Worm (Caenorhabditis elegans) whole organism, L1 larva: ENCODE data around the gene R01E6.2.
A peak's percentile ranks its signal among the peaks of the same experiment; 100 is the strongest.

Source experiments
- C04F5.9 ChIP-seq: sonication (generic microtip); optimal IDR thresholded peaks from 2 replicates; lab custom pipeline; 2016; ENCODE audit warnings: missing genetic modification characterization, missing compliant biosample characterization
- C34B4.2 ChIP-seq: sonication (generic microtip); optimal IDR thresholded peaks from 2 replicates; lab custom pipeline; 2017; ENCODE audit warnings: mild to moderate bottlenecking, missing genetic modification characterization, missing compliant biosample characterization
- Y116A8C.19 ChIP-seq: sonication (generic microtip); optimal IDR thresholded peaks from 2 replicates; lab custom pipeline; 2016; ENCODE audit warnings: missing compliant biosample characterization, missing genetic modification characterization, borderline replicate concordance
- ama-1 ChIP-seq: fragments of 150-350 bp; optimal IDR thresholded peaks from 2 replicates; lab custom pipeline; 2014
- blmp-1 ChIP-seq: fragments of 150-350 bp; optimal IDR thresholded peaks from 2 replicates; lab custom pipeline; 2014; ENCODE audit warnings: missing biosample characterization, missing genetic modification characterization
- ceh-8 ChIP-seq: fragments of 200-800 bp; sonication (Bioruptor generic); optimal IDR thresholded peaks from 2 replicates; lab custom pipeline; 2018; ENCODE audit warnings: mild to moderate bottlenecking, missing genetic modification characterization, moderate library complexity, missing compliant biosample characterization
- ceh-88 ChIP-seq: fragments of 200-800 bp; sonication (Bioruptor generic); IDR thresholded peaks from 2 replicates; pipeline ENCODE4 v1.3.6; 2022; ENCODE audit warnings: missing genetic modification characterization, missing compliant biosample characterization
- dsc-1 ChIP-seq: sonication (generic microtip); optimal IDR thresholded peaks from 2 replicates; lab custom pipeline; 2016; ENCODE audit warnings: mild to moderate bottlenecking, missing genetic modification characterization, missing compliant biosample characterization
- egl-27 ChIP-seq, 2 experiments: fragments of 150-350 bp in 1 of 2; sonication (generic microtip); optimal IDR thresholded peaks; 3 replicates each; lab custom pipeline; 2017 to 2018; ENCODE audit warnings: missing biosample characterization in 2 of 2, missing genetic modification characterization in 2 of 2, missing genetic modification reagents in 2 of 2
- fkh-10 ChIP-seq: sonication (generic microtip); optimal IDR thresholded peaks from 2 replicates; lab custom pipeline; 2017; ENCODE audit warnings: missing biosample characterization, missing genetic modification reagents, missing genetic modification characterization
- fkh-4 ChIP-seq: sonication (generic microtip); optimal IDR thresholded peaks from 2 replicates; lab custom pipeline; 2016; ENCODE audit warnings: missing compliant biosample characterization, missing genetic modification characterization, borderline replicate concordance
- fos-1 ChIP-seq: fragments of 150-350 bp; optimal IDR thresholded peaks from 2 replicates; lab custom pipeline; 2014; ENCODE audit warnings: missing biosample characterization, missing genetic modification characterization
- grh-1 ChIP-seq: fragments of 200-800 bp; sonication (Bioruptor generic); IDR thresholded peaks from 2 replicates; pipeline ENCODE4 v1.3.6; 2022; ENCODE audit warnings: missing genetic modification reagents, missing genetic modification characterization, missing compliant biosample characterization
- hlh-17 ChIP-seq: fragments of 200-800 bp; sonication (Bioruptor generic); optimal IDR thresholded peaks from 2 replicates; lab custom pipeline; 2018; ENCODE audit warnings: missing genetic modification characterization, mild to moderate bottlenecking, missing compliant biosample characterization, moderate library complexity, borderline replicate concordance
- hlh-4 ChIP-seq: sonication (generic microtip); optimal IDR thresholded peaks from 2 replicates; lab custom pipeline; 2016; ENCODE audit warnings: mild to moderate bottlenecking, missing genetic modification characterization, missing compliant biosample characterization
- hpl-2 ChIP-seq: fragments of 150-350 bp; optimal IDR thresholded peaks from 2 replicates; lab custom pipeline; 2014; ENCODE audit warnings: missing biosample characterization, missing genetic modification reagents, missing genetic modification characterization
- jun-1 ChIP-seq: fragments of 150-350 bp; optimal IDR thresholded peaks from 2 replicates; lab custom pipeline; 2014; ENCODE audit warnings: missing biosample characterization, missing genetic modification reagents, missing genetic modification characterization
- lin-14 ChIP-seq: fragments of 200-800 bp; sonication (Bioruptor generic); optimal IDR thresholded peaks from 2 replicates; lab custom pipeline; 2018; ENCODE audit warnings: mild to moderate bottlenecking, missing genetic modification characterization, moderate library complexity, missing compliant biosample characterization
- lin-15B ChIP-seq: fragments of 150-350 bp; sonication (generic microtip); optimal IDR thresholded peaks from 3 replicates; lab custom pipeline; 2014; ENCODE audit warnings: missing biosample characterization, missing genetic modification characterization
- lin-39 ChIP-seq: fragments of 150-350 bp; optimal IDR thresholded peaks from 2 replicates; lab custom pipeline; 2014; ENCODE audit warnings: missing biosample characterization, missing genetic modification reagents, missing genetic modification characterization
- lir-3 ChIP-seq: sonication (generic microtip); optimal IDR thresholded peaks from 2 replicates; lab custom pipeline; 2016; ENCODE audit warnings: mild to moderate bottlenecking, missing genetic modification characterization, moderate library complexity, missing compliant biosample characterization; ENCODE audit not compliant: poor library complexity
- lsy-2 ChIP-seq, 2 experiments: fragments of 150-350 bp; optimal IDR thresholded peaks; 2 replicates each; lab custom pipeline; 2014; ENCODE audit warnings: missing biosample characterization in 2 of 2, missing genetic modification characterization in 2 of 2
- mef-2 ChIP-seq: fragments of 150-350 bp; optimal IDR thresholded peaks from 2 replicates; lab custom pipeline; 2014; ENCODE audit warnings: missing biosample characterization, missing genetic modification characterization
- nhr-12 ChIP-seq: sonication (generic microtip); optimal IDR thresholded peaks from 2 replicates; lab custom pipeline; 2017; ENCODE audit warnings: missing biosample characterization, missing genetic modification characterization
- nhr-19 ChIP-seq: fragments of 200-800 bp; sonication (Bioruptor generic); conservative IDR thresholded peaks from 2 replicates; pipeline ENCODE4 v1.3.6; 2022; ENCODE audit warnings: missing genetic modification characterization, missing compliant biosample characterization
- nhr-20 ChIP-seq: sonication (generic microtip); optimal IDR thresholded peaks from 2 replicates; lab custom pipeline; 2016; ENCODE audit warnings: mild to moderate bottlenecking, missing genetic modification characterization, missing compliant biosample characterization
- nhr-47 ChIP-seq: sonication (generic microtip); optimal IDR thresholded peaks from 2 replicates; lab custom pipeline; 2016; ENCODE audit warnings: mild to moderate bottlenecking, missing genetic modification characterization, moderate library complexity, missing compliant biosample characterization
- nhr-71 ChIP-seq: sonication (generic microtip); optimal IDR thresholded peaks from 2 replicates; lab custom pipeline; 2016; ENCODE audit warnings: mild to moderate bottlenecking, missing genetic modification characterization, moderate library complexity, missing compliant biosample characterization
- nhr-76 ChIP-seq: sonication (generic microtip); optimal IDR thresholded peaks from 2 replicates; lab custom pipeline; 2017; ENCODE audit warnings: missing biosample characterization, missing genetic modification characterization
- nhr-90 ChIP-seq: sonication (generic microtip); optimal IDR thresholded peaks from 2 replicates; lab custom pipeline; 2016; ENCODE audit warnings: mild to moderate bottlenecking, missing genetic modification characterization, missing compliant biosample characterization; ENCODE audit not compliant: poor library complexity
- pag-3 ChIP-seq: sonication (generic microtip); optimal IDR thresholded peaks from 2 replicates; lab custom pipeline; 2017; ENCODE audit warnings: missing genetic modification characterization, mild to moderate bottlenecking, missing compliant biosample characterization, antibody characterized with exemption, borderline replicate concordance; ENCODE audit not compliant: insufficient read depth
- pqm-1 ChIP-seq: sonication (generic microtip); optimal IDR thresholded peaks from 3 replicates; lab custom pipeline; 2017; ENCODE audit warnings: missing biosample characterization, missing genetic modification characterization
- rnt-1 ChIP-seq: sonication (generic microtip); optimal IDR thresholded peaks from 2 replicates; lab custom pipeline; 2016; ENCODE audit warnings: mild to moderate bottlenecking, missing genetic modification characterization, moderate library complexity, missing compliant biosample characterization
- snpc-4 ChIP-seq: fragments of 150-350 bp; optimal IDR thresholded peaks from 2 replicates; lab custom pipeline; 2014; ENCODE audit warnings: missing biosample characterization, missing genetic modification characterization
- swsn-7 ChIP-seq: sonication (generic microtip); optimal IDR thresholded peaks from 2 replicates; lab custom pipeline; 2016; ENCODE audit warnings: missing genetic modification characterization, missing compliant biosample characterization
- tbx-2 ChIP-seq: sonication (generic microtip); optimal IDR thresholded peaks from 2 replicates; lab custom pipeline; 2016; ENCODE audit warnings: missing genetic modification characterization, missing compliant biosample characterization
- unc-130 ChIP-seq: fragments of 150-350 bp; optimal IDR thresholded peaks from 2 replicates; lab custom pipeline; 2017; ENCODE audit warnings: missing biosample characterization, missing genetic modification characterization, inconsistent platforms
- unc-30 ChIP-seq: sonication (generic microtip); optimal IDR thresholded peaks from 2 replicates; lab custom pipeline; 2017; ENCODE audit warnings: missing biosample characterization, missing genetic modification characterization
- unc-62 ChIP-seq: fragments of 150-350 bp; optimal IDR thresholded peaks from 2 replicates; lab custom pipeline; 2014; ENCODE audit warnings: missing biosample characterization, missing genetic modification reagents, missing genetic modification characterization
- unc-86 ChIP-seq: sonication (generic microtip); optimal IDR thresholded peaks from 2 replicates; lab custom pipeline; 2016; ENCODE audit warnings: missing genetic modification characterization, missing compliant biosample characterization
- unc-98 ChIP-seq: fragments of 200-800 bp; sonication (Bioruptor generic); IDR thresholded peaks from 2 replicates; pipeline ENCODE4 v1.3.6; 2022; ENCODE audit warnings: missing genetic modification characterization, missing compliant biosample characterization
- vab-15 ChIP-seq: sonication (generic microtip); optimal IDR thresholded peaks from 2 replicates; lab custom pipeline; 2017; ENCODE audit warnings: missing genotype, mild to moderate bottlenecking, missing genetic modification characterization, missing compliant biosample characterization

R01E6.2 gene

DNA sequence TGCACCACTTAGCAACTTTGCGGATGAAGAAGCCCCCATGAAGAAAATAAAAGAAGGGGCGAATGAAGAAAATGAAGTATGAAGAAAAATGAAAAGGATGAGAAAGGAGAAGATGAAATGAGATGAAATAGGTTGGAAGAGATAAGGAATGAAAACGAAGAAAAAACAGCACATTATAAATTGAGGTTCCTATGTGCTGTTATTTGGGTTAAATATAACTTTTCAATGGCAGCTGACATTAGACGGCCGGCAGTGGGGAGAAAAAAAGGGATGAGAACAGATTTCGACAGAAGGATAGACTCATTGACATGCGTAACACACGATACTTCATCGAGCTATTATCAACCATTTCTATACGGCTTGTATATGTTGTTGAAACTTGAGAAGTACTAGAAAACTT, 4.4 kb downstream of the R01E6.2 start:
- TF ChIP-seq fkh-4 (tag; lab: Kevin White, UChicago) (no peak), swsn-7 (tag; lab: Kevin White, UChicago) (no peak), nhr-19 (peak; percentile 14), rnt-1 (peak; percentile 49), pqm-1 (tag; lab: Kevin White, UChicago) (no peak), vab-15 (tag; lab: Kevin White, UChicago) (no peak), hpl-2 (no peak), C34B4.2 (tag; lab: Kevin White, UChicago) (no peak), hlh-17 (GFP tag; lab: Kevin White, UChicago) (no peak), jun-1 (tag; lab: Kevin White, UChicago) (no peak), blmp-1 (tag; lab: Kevin White, UChicago) (peak; percentile 26), pag-3 (tag; lab: Kevin White, UChicago) (peak; percentile 62), mef-2 (tag; lab: Kevin White, UChicago) (peak; percentile 22), nhr-20 (tag; lab: Kevin White, UChicago) (peak; percentile 7), snpc-4 (tag; lab: Kevin White, UChicago) (no peak), lin-15B (tag; lab: Kevin White, UChicago) (no peak), unc-62 (no peak), lin-39 (tag; lab: Kevin White, UChicago) (peak; percentile 32), lsy-2 (tag; optimal IDR thresholded peaks at IDR 0.05; lab: Kevin White, UChicago) (peak in 1 of 2 experiments; percentile 9), unc-30 (tag; lab: Kevin White, UChicago) (no peak), fos-1 (tag; lab: Kevin White, UChicago) (no peak), egl-27 (tag; optimal IDR thresholded peaks at IDR 0.05; lab: Kevin White, UChicago) (no peak), nhr-47 (tag; lab: Kevin White, UChicago) (no peak), nhr-71 (tag; lab: Kevin White, UChicago) (peak; percentile 62), lir-3 (tag; lab: Kevin White, UChicago) (no peak), unc-130 (tag; lab: Kevin White, UChicago) (no peak), hlh-4 (tag; lab: Kevin White, UChicago) (no peak)

DNA sequence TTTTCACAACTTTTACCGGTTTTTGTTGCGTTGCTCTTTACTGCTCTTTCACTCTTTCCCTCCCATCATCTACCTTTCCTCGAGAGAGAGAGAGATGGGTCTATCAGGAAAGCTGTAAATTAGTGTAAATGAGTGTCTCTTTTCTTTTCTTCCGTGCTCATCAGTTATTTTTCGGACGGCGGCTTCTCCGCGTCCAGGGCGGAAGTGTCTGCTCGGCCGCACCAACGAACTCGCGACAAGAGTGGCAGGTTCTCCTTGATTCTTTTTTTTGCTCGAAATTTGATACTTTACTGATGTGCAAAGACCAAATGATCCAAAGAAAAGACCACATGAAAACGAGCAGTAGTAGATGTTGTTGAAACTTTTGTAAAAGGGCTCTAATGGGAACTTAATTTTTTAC, 7.7 kb downstream of the R01E6.2 start:
- TF ChIP-seq snpc-4 (tag; lab: Kevin White, UChicago) (no peak), nhr-76 (tag; lab: Kevin White, UChicago) (no peak), unc-98 (GFP tag; lab: Robert Waterston, UW) (no peak), hpl-2 (no peak), ceh-88 (GFP tag; lab: Robert Waterston, UW) (no peak), fkh-10 (GFP tag; lab: Kevin White, UChicago) (no peak), grh-1 (no peak), fos-1 (tag; lab: Kevin White, UChicago) (no peak), ceh-8 (GFP tag; lab: Kevin White, UChicago) (no peak), lin-14 (GFP tag; lab: Kevin White, UChicago) (peak; percentile 70), rnt-1 (peak; percentile 31), unc-86 (no peak), nhr-90 (no peak), tbx-2 (tag; lab: Kevin White, UChicago) (no peak), nhr-12 (tag; lab: Kevin White, UChicago) (no peak), Y116A8C.19 (tag; lab: Kevin White, UChicago) (no peak), lin-39 (tag; lab: Kevin White, UChicago) (no peak), ama-1 (lab: Kevin White, UChicago) (no peak), C04F5.9 (tag; lab: Kevin White, UChicago) (no peak), nhr-71 (tag; lab: Kevin White, UChicago) (peak; percentile 41), dsc-1 (tag; lab: Kevin White, UChicago) (no peak)
